Worm (Caenorhabditis elegans): ENCODE results near the gene Y75B7AR.1.

ce11 chrV:1362027-1362426 is 30.8 kb downstream of the Y75B7AR.1 start:
- no peak for TF ChIP-seq sptf-1 (tag; optimal IDR thresholded peaks at IDR 0.05)
- TF ChIP-seq pha-4 (tag; optimal IDR thresholded peaks at IDR 0.05): no peak
- no peak for TF ChIP-seq snpc-4 (tag; optimal IDR thresholded peaks at IDR 0.05)
- no peak for TF ChIP-seq nhr-237 (tag; optimal IDR thresholded peaks at IDR 0.05)
- TF ChIP-seq mab-5 (tag; optimal IDR thresholded peaks at IDR 0.05): no peak
- TF ChIP-seq unc-62 (GFP tag; optimal IDR thresholded peaks at IDR 0.05): no peak
- TF ChIP-seq ztf-11 (tag; optimal IDR thresholded peaks at IDR 0.05): no peak
- TF ChIP-seq mls-2 (tag; optimal IDR thresholded peaks at IDR 0.05): no peak
- TF ChIP-seq bed-3 (GFP tag; optimal IDR thresholded peaks at IDR 0.05): no peak
- TF ChIP-seq unc-39 (tag; optimal IDR thresholded peaks at IDR 0.05): no peak
- no peak for TF ChIP-seq lsy-2 (tag; optimal IDR thresholded peaks at IDR 0.05)
- TF ChIP-seq ceh-83 (GFP tag; optimal IDR thresholded peaks at IDR 0.05): no peak
